Fruit fly (Drosophila melanogaster) S2 (cell line): Measurements from ENCODE around the gene TotM.

Experiments used
- CG8478 ChIP-seq: fragments of >200 bp; optimal IDR thresholded peaks from 2 replicates; lab custom pipeline; 2018
- CTCF ChIP-seq, 2 experiments: fragments of >200 bp; optimal IDR thresholded peaks; 2 replicates each; lab custom pipeline; 2018

DNA sequence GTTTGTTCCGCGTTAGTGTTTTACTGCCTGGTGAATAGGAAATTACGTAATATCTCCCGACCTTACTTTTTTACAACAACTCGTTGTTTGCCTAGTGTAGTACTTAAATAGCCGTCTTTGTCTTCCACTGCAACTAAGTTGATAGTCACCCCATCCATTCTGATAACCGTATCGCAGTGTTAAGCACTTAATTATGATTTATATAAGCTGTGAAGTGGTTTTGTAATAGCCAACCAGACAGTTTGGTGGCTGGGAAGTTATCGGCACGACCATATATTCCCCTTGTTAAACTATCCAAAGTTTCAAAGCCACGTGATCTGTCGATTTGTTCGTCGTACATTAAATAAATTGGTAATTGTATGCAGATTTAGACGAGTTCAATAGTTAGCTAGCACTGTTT lies 25.3 kb upstream of the TotM start:
- TF ChIP-seq CG8478 (lab: Kevin White, UChicago) = no peak
- no peak for TF ChIP-seq CTCF (optimal IDR thresholded peaks at IDR 0.05; lab: Kevin White, UChicago)
